Worm (Caenorhabditis elegans) whole organism, L2 larva: ENCODE results near the gene nhr-79.

Source experiments
- nhr-12 ChIP-seq: fragments of 150-350 bp; optimal IDR thresholded peaks from 2 replicates; lab custom pipeline; 2014; ENCODE audit warnings: missing biosample characterization, missing genetic modification characterization
- unc-62 ChIP-seq: fragments of 150-350 bp; optimal IDR thresholded peaks from 2 replicates; lab custom pipeline; 2014; ENCODE audit warnings: missing biosample characterization, missing genetic modification reagents, missing genetic modification characterization

Gene nhr-79

ce11 chrV:19158664-19159063, 53.0 kb downstream of the nhr-79 start, which contains the start of gene Y39B6A.5 (continued):
- no peak for TF ChIP-seq unc-62 (GFP tag; lab: Kevin White, UChicago)
- TF ChIP-seq nhr-12 (tag; lab: Kevin White, UChicago): no peak
